Fruit fly (Drosophila melanogaster): ENCODE results near the gene GstT3.
A peak's percentile ranks its signal among the peaks of the same experiment; 100 is the strongest.

The GstT3 gene

dm6 chrX:20519049-20519448, 51.8 kb downstream of the GstT3 start (continued):
- TF ChIP-seq ase (GFP tag; IDR thresholded peaks at IDR 0.05) (no peak), CG9876 (GFP tag; optimal IDR thresholded peaks at IDR 0.05) (no peak), kni (GFP tag; optimal IDR thresholded peaks at IDR 0.05) (no peak), lilli (GFP tag; optimal IDR thresholded peaks at IDR 0.05) (peak; percentile 46), hkb (optimal IDR thresholded peaks at IDR 0.05) (no peak), hkb (GFP tag; IDR thresholded peaks at IDR 0.05) (peak; percentile 72), Atf3 (GFP tag; optimal IDR thresholded peaks at IDR 0.05) (no peak), CG12744 (GFP tag; optimal IDR thresholded peaks at IDR 0.05) (no peak), jigr1 (GFP tag; IDR thresholded peaks at IDR 0.05) (0 out of 3 replicates have a peak, but pooled peaks have one; percentile 30), Dref (GFP tag; IDR thresholded peaks at IDR 0.05) (no peak), CG10209 (GFP tag; optimal IDR thresholded peaks at IDR 0.05) (peak; percentile 35), CG11093 (GFP tag; IDR thresholded peaks at IDR 0.05) (0 out of 3 replicates have a peak, but pooled peaks have one; percentile 38), CG13424 (tag; optimal IDR thresholded peaks at IDR 0.05) (peak; percentile 51), dmrt99B (tag; optimal IDR thresholded peaks at IDR 0.05) (peak; percentile 66), CG15601 (tag; optimal IDR thresholded peaks at IDR 0.05) (no peak), Gsc (GFP tag; IDR thresholded peaks at IDR 0.05) (no peak), eyg (GFP tag; optimal IDR thresholded peaks at IDR 0.05) (no peak), CG11560 (tag; IDR thresholded peaks at IDR 0.05) (no peak), btn (GFP tag; optimal IDR thresholded peaks at IDR 0.05) (peak; percentile 20), CG30403 (GFP tag; optimal IDR thresholded peaks at IDR 0.05) (peak; percentile 44), CG11696 (GFP tag; IDR thresholded peaks at IDR 0.05) (0 out of 2 replicates have a peak, but pooled peaks have one; percentile 38), nmo (GFP tag; optimal IDR thresholded peaks at IDR 0.05) (peak; percentile 7), tin (GFP tag; optimal IDR thresholded peaks at IDR 0.05) (peak; percentile 28), Sox100B (GFP tag; optimal IDR thresholded peaks at IDR 0.05) (peak; percentile 42), CG7271 (tag; optimal IDR thresholded peaks at IDR 0.05) (no peak), amos (GFP tag; IDR thresholded peaks at IDR 0.05; ENCODE audit: partially characterized antibody) (no peak), CG17802 (tag; optimal IDR thresholded peaks at IDR 0.05) (no peak), nerfin-1 (tag; optimal IDR thresholded peaks at IDR 0.05) (peak; percentile 24), CG9609 (GFP tag; optimal IDR thresholded peaks at IDR 0.05) (peak; percentile 45), CG18262 (tag; optimal IDR thresholded peaks at IDR 0.05) (no peak), dmrt11E (tag; optimal IDR thresholded peaks at IDR 0.05) (peak; percentile 37)

All from whole organism, embryonic.